Fruit fly (Drosophila melanogaster): Measurements from ENCODE around the gene spel1.

Gene spel1

dm6 chr2L:14361736-14362180 is at the start of gene spel1:
TSS of gene spel1 (plus strand) at chr2L:14362069.
- no peak for TF ChIP-seq ovo (GFP tag; optimal IDR thresholded peaks at IDR 0.05)
- TF ChIP-seq CG11617 (GFP tag; optimal IDR thresholded peaks at IDR 0.05): peak; percentile 31
- peak; percentile 0 for TF ChIP-seq pad (GFP tag; optimal IDR thresholded peaks at IDR 0.05)
- peak; percentile 81 for TF ChIP-seq bab1 (GFP tag; optimal IDR thresholded peaks at IDR 0.05)
- TF ChIP-seq Clk (GFP tag; optimal IDR thresholded peaks at IDR 0.05): no peak
- no peak for TF ChIP-seq kay (GFP tag; ENCODE audit: borderline replicate concordance)
- TF ChIP-seq CG7045 (GFP tag; optimal IDR thresholded peaks at IDR 0.05): peak; percentile 55
- peak; percentile 58 for TF ChIP-seq CG33017 (tag; optimal IDR thresholded peaks at IDR 0.05)
- TF ChIP-seq CG14711 (tag; optimal IDR thresholded peaks at IDR 0.05): peak; percentile 56
- peak; percentile 76 for TF ChIP-seq CG7101 (tag; optimal IDR thresholded peaks at IDR 0.05)

dm6 chr2L:14316704-14317103 is 45.2 kb upstream of the spel1 start:
- no peak for TF ChIP-seq ovo (GFP tag; optimal IDR thresholded peaks at IDR 0.05)
- TF ChIP-seq CG7045 (GFP tag; optimal IDR thresholded peaks at IDR 0.05): no peak
- TF ChIP-seq toe (GFP tag; optimal IDR thresholded peaks at IDR 0.05): no peak
- no peak for TF ChIP-seq CG5204 (GFP tag; optimal IDR thresholded peaks at IDR 0.05)
- TF ChIP-seq CG1620 (GFP tag; optimal IDR thresholded peaks at IDR 0.05): no peak
- TF ChIP-seq cic (GFP tag; optimal IDR thresholded peaks at IDR 0.05): no peak
- no peak for TF ChIP-seq bab1 (GFP tag; optimal IDR thresholded peaks at IDR 0.05)
- no peak for TF ChIP-seq kay (GFP tag; ENCODE audit: borderline replicate concordance)
- TF ChIP-seq Mnt (GFP tag; optimal IDR thresholded peaks at IDR 0.05): no peak

dm6 chr2L:14317992-14318391 is 43.9 kb upstream of the spel1 start:
- TF ChIP-seq cnc (optimal IDR thresholded peaks at IDR 0.05) (no peak), pad (GFP tag; optimal IDR thresholded peaks at IDR 0.05) (no peak), Clk (GFP tag; optimal IDR thresholded peaks at IDR 0.05) (no peak), tj (GFP tag; optimal IDR thresholded peaks at IDR 0.05) (no peak)

- TF ChIP-seq Hr96 (GFP tag; optimal IDR thresholded peaks at IDR 0.05) (no peak), Clk (GFP tag; optimal IDR thresholded peaks at IDR 0.05) (no peak), cic (GFP tag; optimal IDR thresholded peaks at IDR 0.05) (no peak), toe (GFP tag; optimal IDR thresholded peaks at IDR 0.05) (no peak), CG7045 (GFP tag; optimal IDR thresholded peaks at IDR 0.05) (no peak), pad (GFP tag; optimal IDR thresholded peaks at IDR 0.05) (no peak), CG7101 (tag; optimal IDR thresholded peaks at IDR 0.05) (no peak), cnc (optimal IDR thresholded peaks at IDR 0.05) (no peak), Mnt (GFP tag; optimal IDR thresholded peaks at IDR 0.05) (no peak), CG1620 (GFP tag; optimal IDR thresholded peaks at IDR 0.05) (no peak), tj (GFP tag; optimal IDR thresholded peaks at IDR 0.05) (no peak), CG11617 (GFP tag; optimal IDR thresholded peaks at IDR 0.05) (no peak), ovo (GFP tag; optimal IDR thresholded peaks at IDR 0.05) (no peak), CG12768 (GFP tag; optimal IDR thresholded peaks at IDR 0.05) (no peak), CG5204 (GFP tag; optimal IDR thresholded peaks at IDR 0.05) (no peak), bab1 (GFP tag; optimal IDR thresholded peaks at IDR 0.05) (no peak), kay (GFP tag; ENCODE audit: borderline replicate concordance) (no peak), CG33017 (tag; optimal IDR thresholded peaks at IDR 0.05) (no peak), Crg-1 (GFP tag; optimal IDR thresholded peaks at IDR 0.05) (no peak), CG14711 (tag; optimal IDR thresholded peaks at IDR 0.05) (no peak)
These were observed 43.3 kb upstream of the spel1 start for dm6 chr2L:14318600-14318999.

- TF ChIP-seq CG1620 (GFP tag; optimal IDR thresholded peaks at IDR 0.05) (no peak), cic (GFP tag; optimal IDR thresholded peaks at IDR 0.05) (no peak), CG5204 (GFP tag; optimal IDR thresholded peaks at IDR 0.05) (no peak), cnc (optimal IDR thresholded peaks at IDR 0.05) (no peak), ovo (GFP tag; optimal IDR thresholded peaks at IDR 0.05) (no peak), CG33017 (tag; optimal IDR thresholded peaks at IDR 0.05) (no peak), CG12768 (GFP tag; optimal IDR thresholded peaks at IDR 0.05) (no peak), CG11617 (GFP tag; optimal IDR thresholded peaks at IDR 0.05) (no peak), Hr96 (GFP tag; optimal IDR thresholded peaks at IDR 0.05) (no peak), pad (GFP tag; optimal IDR thresholded peaks at IDR 0.05) (no peak), tj (GFP tag; optimal IDR thresholded peaks at IDR 0.05) (no peak)
These were observed 42.9 kb upstream of the spel1 start for dm6 chr2L:14319005-14319404.

- TF ChIP-seq ovo (GFP tag; optimal IDR thresholded peaks at IDR 0.05) (no peak), CG5204 (GFP tag; optimal IDR thresholded peaks at IDR 0.05) (no peak), toe (GFP tag; optimal IDR thresholded peaks at IDR 0.05) (no peak), pad (GFP tag; optimal IDR thresholded peaks at IDR 0.05) (no peak), CG7045 (GFP tag; optimal IDR thresholded peaks at IDR 0.05) (no peak), Hr96 (GFP tag; optimal IDR thresholded peaks at IDR 0.05) (no peak), CG7101 (tag; optimal IDR thresholded peaks at IDR 0.05) (no peak), tj (GFP tag; optimal IDR thresholded peaks at IDR 0.05) (no peak), Mnt (GFP tag; optimal IDR thresholded peaks at IDR 0.05) (no peak), kay (GFP tag; ENCODE audit: borderline replicate concordance) (no peak), Crg-1 (GFP tag; optimal IDR thresholded peaks at IDR 0.05) (no peak), CG12768 (GFP tag; optimal IDR thresholded peaks at IDR 0.05) (no peak), CG11617 (GFP tag; optimal IDR thresholded peaks at IDR 0.05) (no peak), CG1620 (GFP tag; optimal IDR thresholded peaks at IDR 0.05) (no peak), bab1 (GFP tag; optimal IDR thresholded peaks at IDR 0.05) (no peak)
These were observed 27.9 kb upstream of the spel1 start, which contains the start of gene CG33090 for dm6 chr2L:14333965-14334364. TSS of gene CG33090 (plus strand) at chr2L:14334158.

- TF ChIP-seq CG7045 (GFP tag; optimal IDR thresholded peaks at IDR 0.05): peak; percentile 39
- TF ChIP-seq CG33017 (tag; optimal IDR thresholded peaks at IDR 0.05): peak; percentile 62
- TF ChIP-seq Clk (GFP tag; optimal IDR thresholded peaks at IDR 0.05): no peak
- peak; percentile 10 for TF ChIP-seq CG12768 (GFP tag; optimal IDR thresholded peaks at IDR 0.05)
- peak; percentile 75 for TF ChIP-seq kay (GFP tag; ENCODE audit: borderline replicate concordance)
- TF ChIP-seq cic (GFP tag; optimal IDR thresholded peaks at IDR 0.05): peak; percentile 38
- TF ChIP-seq bab1 (GFP tag; optimal IDR thresholded peaks at IDR 0.05): no peak
- TF ChIP-seq CG7101 (tag; optimal IDR thresholded peaks at IDR 0.05): peak; percentile 43
- no peak for TF ChIP-seq CG11617 (GFP tag; optimal IDR thresholded peaks at IDR 0.05)
These were observed 25.5 kb upstream of the spel1 start for dm6 chr2L:14336311-14336836.

Measured in whole organism, adult.